Fruit fly (Drosophila melanogaster) whole organism: Measurements from ENCODE around the gene CG31510.
A peak's percentile ranks its signal among the peaks of the same experiment; 100 is the strongest.

Experiments
- CG8478 ChIP-seq: fragments of >200 bp; optimal IDR thresholded peaks from 2 replicates; lab custom pipeline; 2018; ENCODE audit warnings: inconsistent platforms
- Dll ChIP-seq: fragments of >200 bp; optimal IDR thresholded peaks from 2 replicates; lab custom pipeline; 2017
- EcR ChIP-seq, 2 experiments: fragments of >200 bp; optimal IDR thresholded peaks; 2 replicates each; lab custom pipeline; 2017; ENCODE audit warnings: missing biosample characterization in 2 of 2, missing genetic modification characterization in 2 of 2, missing genetic modification reagents in 2 of 2
- pan ChIP-seq: fragments of >200 bp; optimal IDR thresholded peaks from 2 replicates; lab custom pipeline; 2017
- psq ChIP-seq: fragments of >200 bp; optimal IDR thresholded peaks from 2 replicates; lab custom pipeline; 2017
- usp ChIP-seq: fragments of >200 bp; optimal IDR thresholded peaks from 2 replicates; lab custom pipeline; 2017; ENCODE audit warnings: missing biosample characterization, missing genetic modification characterization, mixed read lengths

dm6 chr3R:25082348-25082747 lies 40.4 kb downstream of the CG31510 start, which contains the start of gene fd96Ca:
- TF ChIP-seq CG8478 = no peak
- TF ChIP-seq EcR (GFP tag; optimal IDR thresholded peaks at IDR 0.05; lab: Kevin White, UChicago) = no peak
- no peak for TF ChIP-seq usp (GFP tag; lab: Kevin White, UChicago)
- TF ChIP-seq psq = no peak
- no peak for TF ChIP-seq pan
- peak; percentile 82 for TF ChIP-seq Dll (lab: Kevin White, UChicago)
